Worm (Caenorhabditis elegans): ENCODE results near the gene clec-151.
A peak's percentile ranks its signal among the peaks of the same experiment; 100 is the strongest.

clec-151 gene

ce11 chrIII:4634947-4635346, 6.7 kb downstream of the clec-151 start, which contains the start of gene clec-153:
clec-153 (plus strand) TSS chrIII:4635247.
- no peak for TF ChIP-seq ceh-9 (tag; optimal IDR thresholded peaks at IDR 0.05)
- no peak for TF ChIP-seq lim-6 (tag; optimal IDR thresholded peaks at IDR 0.05)
- no peak for TF ChIP-seq gmeb-2 (tag; optimal IDR thresholded peaks at IDR 0.05)
- TF ChIP-seq ceh-45 (GFP tag; IDR thresholded peaks at IDR 0.05): no peak
- TF ChIP-seq dve-1 (tag; optimal IDR thresholded peaks at IDR 0.05): no peak
- no peak for TF ChIP-seq hlh-30 (tag; optimal IDR thresholded peaks at IDR 0.05; ENCODE audit: insufficient read depth)
- TF ChIP-seq fkh-6 (tag; optimal IDR thresholded peaks at IDR 0.05): no peak

- no peak for TF ChIP-seq hlh-13 (GFP tag; optimal IDR thresholded peaks at IDR 0.05)
- TF ChIP-seq ceh-22 (tag; optimal IDR thresholded peaks at IDR 0.05): no peak
- TF ChIP-seq ttx-3 (tag; optimal IDR thresholded peaks at IDR 0.05): no peak
- TF ChIP-seq fkh-6 (tag; optimal IDR thresholded peaks at IDR 0.05): no peak
- TF ChIP-seq ceh-30 (tag; optimal IDR thresholded peaks at IDR 0.05): no peak
- no peak for TF ChIP-seq dve-1 (tag; optimal IDR thresholded peaks at IDR 0.05)
- no peak for TF ChIP-seq hlh-15 (tag; optimal IDR thresholded peaks at IDR 0.05)
- TF ChIP-seq rnt-1 (tag; optimal IDR thresholded peaks at IDR 0.05): no peak
Observed at ce11 chrIII:4643262-4643661, 15.0 kb downstream of the clec-151 start, which contains the start of gene pfas-1. pfas-1 (minus strand) TSS chrIII:4643310.

- TF ChIP-seq odd-2 (tag; optimal IDR thresholded peaks at IDR 0.05): no peak
- no peak for TF ChIP-seq ceh-31 (tag; optimal IDR thresholded peaks at IDR 0.05)
- no peak for TF ChIP-seq ztf-16 (tag; optimal IDR thresholded peaks at IDR 0.05)
- TF ChIP-seq fkh-6 (tag; optimal IDR thresholded peaks at IDR 0.05): no peak
- no peak for TF ChIP-seq sox-4 (tag; optimal IDR thresholded peaks at IDR 0.05)
- no peak for TF ChIP-seq fax-1 (tag; optimal IDR thresholded peaks at IDR 0.05)
- TF ChIP-seq fkh-10 (GFP tag; optimal IDR thresholded peaks at IDR 0.05): no peak
- no peak for TF ChIP-seq mec-3 (tag; optimal IDR thresholded peaks at IDR 0.05; ENCODE audit: borderline replicate concordance)
- TF ChIP-seq zip-5 (tag; optimal IDR thresholded peaks at IDR 0.05): no peak
- TF ChIP-seq elt-2 (tag; optimal IDR thresholded peaks at IDR 0.05): no peak
- TF ChIP-seq gmeb-2 (tag; optimal IDR thresholded peaks at IDR 0.05): no peak
Observed at ce11 chrIII:4646246-4646645, 18.0 kb downstream of the clec-151 start, which contains the start of gene pqn-29. pqn-29 (minus strand) TSS chrIII:4646346.

- TF ChIP-seq sdc-2 (tag; optimal IDR thresholded peaks at IDR 0.05): no peak
- no peak for TF ChIP-seq K02D7.2 (tag; optimal IDR thresholded peaks at IDR 0.05)
- no peak for TF ChIP-seq unc-55 (GFP tag; optimal IDR thresholded peaks at IDR 0.05)
- TF ChIP-seq pqm-1 (tag; optimal IDR thresholded peaks at IDR 0.05): no peak
- no peak for TF ChIP-seq rnt-1 (tag; optimal IDR thresholded peaks at IDR 0.05)
Observed at ce11 chrIII:4647341-4647740, 19.1 kb downstream of the clec-151 start.

ce11 chrIII:4647878-4648277, 19.6 kb downstream of the clec-151 start, which contains the start of gene T23F11.6:
T23F11.6 (minus strand) TSS chrIII:4647922.
- TF ChIP-seq ceh-6 (GFP tag; optimal IDR thresholded peaks at IDR 0.05) (no peak), pqm-1 (tag; optimal IDR thresholded peaks at IDR 0.05) (no peak), ceh-2 (tag; optimal IDR thresholded peaks at IDR 0.05) (no peak), ceh-19 (GFP tag; optimal IDR thresholded peaks at IDR 0.05) (no peak), Y22D7AL.16 (tag; optimal IDR thresholded peaks at IDR 0.05) (no peak), lin-11 (tag; optimal IDR thresholded peaks at IDR 0.05) (no peak), ceh-34 (tag; optimal IDR thresholded peaks at IDR 0.05) (no peak), ceh-18 (tag; optimal IDR thresholded peaks at IDR 0.05) (no peak), eyg-1 (tag; optimal IDR thresholded peaks at IDR 0.05) (no peak)

ce11 chrIII:4649363-4649768, 21.1 kb downstream of the clec-151 start:
- TF ChIP-seq rnt-1 (tag; optimal IDR thresholded peaks at IDR 0.05) (peak; percentile 86), Y22D7AL.16 (tag; optimal IDR thresholded peaks at IDR 0.05) (no peak), nhr-232 (tag; optimal IDR thresholded peaks at IDR 0.05) (no peak), tbx-7 (tag; optimal IDR thresholded peaks at IDR 0.05) (no peak), ahr-1 (tag; optimal IDR thresholded peaks at IDR 0.05) (no peak), ceh-45 (GFP tag; IDR thresholded peaks at IDR 0.05) (no peak), pag-3 (tag; optimal IDR thresholded peaks at IDR 0.05; ENCODE audit: borderline replicate concordance) (no peak), unc-3 (GFP tag; conservative IDR thresholded peaks at IDR 0.05) (no peak), unc-3 (tag; optimal IDR thresholded peaks at IDR 0.05) (no peak), nfya-1 (tag; optimal IDR thresholded peaks at IDR 0.05) (peak; percentile 79), syd-9 (tag; optimal IDR thresholded peaks at IDR 0.05) (no peak), gmeb-2 (tag; optimal IDR thresholded peaks at IDR 0.05) (no peak), ceh-24 (tag; optimal IDR thresholded peaks at IDR 0.05) (no peak), lin-11 (tag; optimal IDR thresholded peaks at IDR 0.05) (no peak), pat-9 (tag; optimal IDR thresholded peaks at IDR 0.05) (peak; percentile 24)
